Worm (Caenorhabditis elegans): ENCODE data around the gene tos-1.

- TF ChIP-seq him-1 (tag; optimal IDR thresholded peaks at IDR 0.05): no peak
- TF ChIP-seq W03F9.2 (tag; optimal IDR thresholded peaks at IDR 0.05): no peak
Measured at ce11 chrV:9329245-9329979, 14.6 kb downstream of the tos-1 start.
